Fruit fly (Drosophila melanogaster): ENCODE measurements around the gene to.

DNA sequence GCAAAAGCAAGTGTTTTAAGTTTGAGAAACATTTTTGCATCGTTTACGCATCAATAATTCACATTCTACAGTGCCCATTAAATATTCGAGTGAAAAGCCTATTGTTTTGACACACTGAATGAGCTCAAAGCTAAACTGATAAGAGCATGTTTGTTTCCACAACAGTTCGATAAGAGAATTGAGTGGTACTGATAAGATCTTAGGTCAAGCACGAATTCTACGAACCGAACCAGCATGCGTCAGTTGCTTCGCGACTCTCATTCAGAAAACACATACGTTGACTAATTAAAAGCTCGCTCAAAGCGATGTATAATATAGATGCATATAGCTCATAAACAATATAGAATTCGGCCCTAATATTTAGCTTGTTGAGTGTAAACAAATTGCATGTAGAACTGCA lies 30.8 kb upstream of the to start:
- no peak for TF ChIP-seq odd (GFP tag; optimal IDR thresholded peaks at IDR 0.05)
- no peak for TF ChIP-seq row (GFP tag; IDR thresholded peaks at IDR 0.05)
- no peak for TF ChIP-seq Side (GFP tag; optimal IDR thresholded peaks at IDR 0.05)
- TF ChIP-seq dan (GFP tag; IDR thresholded peaks at IDR 0.05) = no peak
- TF ChIP-seq Dfd (GFP tag; optimal IDR thresholded peaks at IDR 0.05) = no peak
- no peak for TF ChIP-seq lab (GFP tag; optimal IDR thresholded peaks at IDR 0.05)

Data from whole organism, embryonic.